Fruit fly (Drosophila melanogaster) whole organism, embryonic: ENCODE results near the gene CG11986.

Source experiments
- Antp ChIP-seq: fragments of 200-800 bp; sonication (Bioruptor generic); optimal IDR thresholded peaks from 3 replicates; lab custom pipeline; 2016; ENCODE audit warnings: missing biosample characterization, missing genetic modification characterization
- CG11085 ChIP-seq: fragments of 200-800 bp; sonication (Bioruptor generic); IDR thresholded peaks from 2 replicates; pipeline ENCODE4 v1.3.6; 2022; ENCODE audit warnings: missing biosample characterization, missing genetic modification characterization
- CG11695 ChIP-seq: fragments of 200-800 bp; sonication (Bioruptor generic); IDR thresholded peaks from 3 replicates; pipeline ENCODE4 v1.3.6; 2022; ENCODE audit warnings: missing biosample characterization, missing genetic modification characterization
- CG12104 ChIP-seq: fragments of 200-800 bp; sonication (Bioruptor generic); optimal IDR thresholded peaks from 3 replicates; lab custom pipeline; 2016; ENCODE audit warnings: missing biosample characterization, missing genetic modification characterization
- CG12391 ChIP-seq: fragments of 200-800 bp; sonication (Bioruptor generic); optimal IDR thresholded peaks from 3 replicates; lab custom pipeline; 2018; ENCODE audit warnings: missing biosample characterization, mild to moderate bottlenecking, missing genetic modification characterization, moderate library complexity
- CG12659 ChIP-seq: fragments of 200-800 bp; sonication (Bioruptor generic); optimal IDR thresholded peaks from 3 replicates; lab custom pipeline; 2017; ENCODE audit warnings: mild to moderate bottlenecking, missing biosample characterization, missing genetic modification reagents, missing genetic modification characterization
- CG14441 ChIP-seq: fragments of 200-800 bp; sonication (Bioruptor generic); IDR thresholded peaks from 2 replicates; pipeline ENCODE4 v1.3.6; 2022; ENCODE audit warnings: missing biosample characterization, missing genetic modification characterization
- CG15479 ChIP-seq: fragments of 200-800 bp; sonication (Bioruptor generic); optimal IDR thresholded peaks from 3 replicates; lab custom pipeline; 2019; ENCODE audit warnings: missing biosample characterization, mild to moderate bottlenecking, missing genetic modification characterization, moderate library complexity
- CG15514 ChIP-seq: fragments of 200-800 bp; sonication (Bioruptor generic); optimal IDR thresholded peaks from 3 replicates; lab custom pipeline; 2017; ENCODE audit warnings: missing biosample characterization, missing genetic modification characterization, mild to moderate bottlenecking, moderate library complexity, missing genetic modification reagents
- CG1602 ChIP-seq: fragments of 200-800 bp; sonication (Bioruptor generic); optimal IDR thresholded peaks from 3 replicates; lab custom pipeline; 2016; ENCODE audit warnings: missing biosample characterization, missing genetic modification characterization
- CG16813 ChIP-seq: fragments of 200-800 bp; sonication (Bioruptor generic); IDR thresholded peaks from 3 replicates; pipeline ENCODE4 v1.3.6; 2022; ENCODE audit warnings: missing biosample characterization, missing genetic modification characterization; ENCODE audit not compliant: partially characterized antibody
- CG1792 ChIP-seq: fragments of 200-800 bp; sonication (Bioruptor generic); optimal IDR thresholded peaks from 2 replicates; lab custom pipeline; 2016; ENCODE audit warnings: missing biosample characterization, missing genetic modification characterization
- CG18619 ChIP-seq: fragments of 200-800 bp; sonication (Bioruptor generic); optimal IDR thresholded peaks from 3 replicates; lab custom pipeline; 2017; ENCODE audit warnings: missing biosample characterization, mild to moderate bottlenecking, missing genetic modification characterization
- CG2116 ChIP-seq: fragments of 200-800 bp; sonication (Bioruptor generic); optimal IDR thresholded peaks from 3 replicates; lab custom pipeline; 2018; ENCODE audit warnings: missing biosample characterization, mild to moderate bottlenecking, missing genetic modification characterization
- CG32767 ChIP-seq: fragments of 200-800 bp; sonication (Bioruptor generic); IDR thresholded peaks from 2 replicates; pipeline ENCODE4 v1.3.6; 2022; ENCODE audit warnings: missing biosample characterization, missing genetic modification characterization
- CG34422 ChIP-seq: fragments of 200-800 bp; sonication (Bioruptor generic); IDR thresholded peaks from 3 replicates; pipeline ENCODE4 v1.3.6; 2022; ENCODE audit warnings: missing biosample characterization, missing genetic modification characterization
- CG5245 ChIP-seq: fragments of 200-800 bp; sonication (Bioruptor generic); optimal IDR thresholded peaks from 3 replicates; lab custom pipeline; 2016; ENCODE audit warnings: missing biosample characterization, missing genetic modification characterization
- CG6272 ChIP-seq: fragments of 200-800 bp; sonication (Bioruptor generic); IDR thresholded peaks from 2 replicates; pipeline ENCODE4 v1.3.6; 2022; ENCODE audit warnings: missing biosample characterization, missing genetic modification characterization
- CG7963 ChIP-seq: fragments of 200-800 bp; sonication (Bioruptor generic); IDR thresholded peaks from 3 replicates; pipeline ENCODE4 v1.3.6; 2022; ENCODE audit warnings: missing biosample characterization, missing genetic modification characterization; ENCODE audit not compliant: partially characterized antibody
- CG7987 ChIP-seq: fragments of 200-800 bp; sonication (Bioruptor generic); optimal IDR thresholded peaks from 2 replicates; lab custom pipeline; 2018; ENCODE audit warnings: missing biosample characterization, mild to moderate bottlenecking, missing genetic modification characterization, moderate library complexity
- CG8388 ChIP-seq: fragments of 200-800 bp; sonication (Bioruptor generic); optimal IDR thresholded peaks from 2 replicates; lab custom pipeline; 2019; ENCODE audit warnings: missing biosample characterization, mild to moderate bottlenecking, missing genetic modification characterization, moderate library complexity
- CG9215 ChIP-seq: fragments of 200-800 bp; sonication (Bioruptor generic); IDR thresholded peaks from 2 replicates; pipeline ENCODE4 v1.3.6; 2022; ENCODE audit warnings: missing biosample characterization, missing genetic modification characterization
- CG9876 ChIP-seq: fragments of 200-800 bp; sonication (Bioruptor generic); optimal IDR thresholded peaks from 2 replicates; lab custom pipeline; 2016; ENCODE audit warnings: missing biosample characterization, missing genetic modification characterization
- CG9932 ChIP-seq: fragments of 200-800 bp; sonication (Bioruptor generic); IDR thresholded peaks from 2 replicates; pipeline ENCODE4 v1.3.6; 2022; ENCODE audit warnings: missing biosample characterization, missing genetic modification characterization
- Chrac-16 ChIP-seq: fragments of 200-800 bp; sonication (Bioruptor generic); optimal IDR thresholded peaks from 3 replicates; lab custom pipeline; 2016; ENCODE audit warnings: missing biosample characterization, missing genetic modification characterization
- D ChIP-seq, 2 experiments: fragments of 200-800 bp in 1 of 2; fragments of >200 bp in 1 of 2; sonication (Bioruptor generic) in 1 of 2; optimal IDR thresholded peaks; 2 replicates in 1 of 2; 3 replicates in 1 of 2; lab custom pipeline; 2017; ENCODE audit warnings: mild to moderate bottlenecking in 1 of 2, missing biosample characterization in 1 of 2, missing genetic modification characterization in 1 of 2, missing genetic modification reagents in 1 of 2
- HHEX ChIP-seq: fragments of 200-800 bp; sonication (Bioruptor generic); optimal IDR thresholded peaks from 3 replicates; lab custom pipeline; 2017; ENCODE audit warnings: missing biosample characterization, mild to moderate bottlenecking, missing genetic modification characterization, missing genetic modification reagents
- HLH3B ChIP-seq: fragments of 200-800 bp; sonication (Bioruptor generic); IDR thresholded peaks from 2 replicates; pipeline ENCODE4 v1.3.6; 2022; ENCODE audit warnings: missing biosample characterization, missing genetic modification characterization
- HLH54F ChIP-seq: fragments of 200-800 bp; sonication (Bioruptor generic); optimal IDR thresholded peaks from 3 replicates; lab custom pipeline; 2016; ENCODE audit warnings: missing biosample characterization, missing genetic modification characterization
- Hmx ChIP-seq: fragments of 200-800 bp; sonication (Bioruptor generic); optimal IDR thresholded peaks from 2 replicates; lab custom pipeline; 2016; ENCODE audit warnings: missing biosample characterization, missing genetic modification characterization
- Mad ChIP-seq: fragments of 200-800 bp; sonication (Bioruptor generic); optimal IDR thresholded peaks from 2 replicates; lab custom pipeline; 2016; ENCODE audit warnings: missing biosample characterization, missing genetic modification characterization
- Med ChIP-seq: fragments of 200-800 bp; sonication (Bioruptor generic); peaks from one replicate; lab custom pipeline; 2016; ENCODE audit warnings: missing biosample characterization, missing genetic modification characterization, mild to moderate bottlenecking, inconsistent platforms, moderate library complexity
- NC2α ChIP-seq: fragments of 200-800 bp; sonication (Bioruptor generic); optimal IDR thresholded peaks from 2 replicates; lab custom pipeline; 2016; ENCODE audit warnings: missing biosample characterization, missing genetic modification characterization
- Xbp1 ChIP-seq: fragments of 200-800 bp; sonication (Bioruptor generic); optimal IDR thresholded peaks from 3 replicates; lab custom pipeline; 2016; ENCODE audit warnings: missing biosample characterization, mild to moderate bottlenecking, missing genetic modification characterization
- ap ChIP-seq: fragments of 200-800 bp; sonication (Bioruptor generic); IDR thresholded peaks from 2 replicates; pipeline ENCODE4 v1.3.6; 2022; ENCODE audit warnings: missing biosample characterization, missing genetic modification characterization
- bcd ChIP-seq: fragments of 200-800 bp; sonication (Bioruptor generic); optimal IDR thresholded peaks from 2 replicates; lab custom pipeline; 2017; ENCODE audit warnings: missing biosample characterization, mild to moderate bottlenecking, missing genetic modification characterization
- chm ChIP-seq: fragments of 200-800 bp; sonication (Bioruptor generic); IDR thresholded peaks from 2 replicates; pipeline ENCODE4 v1.3.6; 2022; ENCODE audit warnings: missing biosample characterization, missing genetic modification characterization
- chn ChIP-seq: fragments of 200-800 bp; sonication (Bioruptor generic); optimal IDR thresholded peaks from 2 replicates; lab custom pipeline; 2016; ENCODE audit warnings: missing biosample characterization, missing genetic modification characterization
- ci ChIP-seq: fragments of 200-800 bp; sonication (Bioruptor generic); IDR thresholded peaks from 3 replicates; pipeline ENCODE4 v1.3.6; 2022; ENCODE audit warnings: missing biosample characterization, missing genetic modification characterization
- dan ChIP-seq: fragments of 200-800 bp; sonication (Bioruptor generic); IDR thresholded peaks from 2 replicates; pipeline ENCODE4 v1.3.6; 2022; ENCODE audit warnings: missing biosample characterization, missing genetic modification characterization
- dpn ChIP-seq, 2 experiments: fragments of 200-800 bp; sonication (Bioruptor generic); optimal IDR thresholded peaks; 3 replicates each; lab custom pipeline; 2016; ENCODE audit warnings: missing biosample characterization in 2 of 2, missing genetic modification characterization in 2 of 2
- dysf ChIP-seq: fragments of 200-800 bp; sonication (Bioruptor generic); IDR thresholded peaks from 3 replicates; pipeline ENCODE4 v1.3.6; 2022; ENCODE audit warnings: missing biosample characterization, missing genetic modification characterization
- eve ChIP-seq, 2 experiments: fragments of >200 bp; optimal IDR thresholded peaks; 2 replicates each; lab custom pipeline; 2017; ENCODE audit warnings: missing biosample characterization in 2 of 2, missing genetic modification characterization in 2 of 2
- exex ChIP-seq: fragments of 200-800 bp; sonication (Bioruptor generic); optimal IDR thresholded peaks from 4 replicates; lab custom pipeline; 2018; ENCODE audit warnings: missing biosample characterization, mild to moderate bottlenecking, missing genetic modification characterization, moderate library complexity
- fd102C ChIP-seq: fragments of 200-800 bp; sonication (Bioruptor generic); optimal IDR thresholded peaks from 2 replicates; lab custom pipeline; 2018; ENCODE audit warnings: missing biosample characterization, mild to moderate bottlenecking, missing genetic modification characterization, moderate library complexity
- grn ChIP-seq: fragments of 200-800 bp; sonication (Bioruptor generic); optimal IDR thresholded peaks from 3 replicates; lab custom pipeline; 2017; ENCODE audit warnings: missing biosample characterization, missing genetic modification characterization
- gro ChIP-seq: fragments of 200-800 bp; sonication (Bioruptor generic); optimal IDR thresholded peaks from 2 replicates; lab custom pipeline; 2016; ENCODE audit warnings: missing biosample characterization, missing genetic modification characterization
- sisA ChIP-seq: fragments of 200-800 bp; sonication (Bioruptor generic); IDR thresholded peaks from 2 replicates; pipeline ENCODE4 v1.3.6; 2022; ENCODE audit warnings: missing biosample characterization, missing genetic modification characterization
- trh ChIP-seq: fragments of 200-800 bp; sonication (Bioruptor generic); optimal IDR thresholded peaks from 2 replicates; lab custom pipeline; 2016; ENCODE audit warnings: missing biosample characterization, missing genetic modification characterization
- ttk ChIP-seq: fragments of 200-800 bp; sonication (Bioruptor generic); IDR thresholded peaks from 2 replicates; pipeline ENCODE4 v2.1.2; 2022; ENCODE audit warnings: missing biosample characterization, missing genetic modification characterization
- zen2 ChIP-seq: fragments of 200-800 bp; sonication (Bioruptor generic); IDR thresholded peaks from 3 replicates; pipeline ENCODE4 v1.3.6; 2022; ENCODE audit warnings: missing biosample characterization, missing genetic modification characterization; ENCODE audit not compliant: partially characterized antibody

CG11986 gene

dm6 chr3R:9053850-9054441 lies 38.7 kb downstream of the CG11986 start (continued):
- no peak for TF ChIP-seq gro (GFP tag; lab: Kevin White, UChicago)
- TF ChIP-seq CG18619: peak; percentile 50
- peak; percentile 55 for TF ChIP-seq bcd (GFP tag; lab: Kevin White, UChicago)
- TF ChIP-seq sisA (GFP tag; lab: Robert Waterston, UW): no peak
- no peak for TF ChIP-seq CG6272
- no peak for TF ChIP-seq Hmx (GFP tag; lab: Kevin White, UChicago)
- no peak for TF ChIP-seq ci (GFP tag; lab: Robert Waterston, UW)
- no peak for TF ChIP-seq CG12104
- TF ChIP-seq CG1602 (GFP tag; lab: Kevin White, UChicago): peak; percentile 32
- TF ChIP-seq CG5245 (GFP tag; lab: Kevin White, UChicago): no peak
- TF ChIP-seq ttk: no peak
- TF ChIP-seq exex (tag; lab: Kevin White, UChicago): peak; percentile 51
- TF ChIP-seq eve (GFP tag; optimal IDR thresholded peaks at IDR 0.05; lab: Kevin White, UChicago): peak in 1 of 2 experiments; percentile 4
- no peak for TF ChIP-seq dan (GFP tag; lab: Robert Waterston, UW)
- peak; percentile 44 for TF ChIP-seq Chrac-16 (GFP tag; lab: Kevin White, UChicago)
- TF ChIP-seq ap (GFP tag; lab: Robert Waterston, UW): no peak
- no peak for TF ChIP-seq CG16813 (GFP tag; lab: Robert Waterston, UW)
- no peak for TF ChIP-seq CG7963 (GFP tag; lab: Robert Waterston, UW)
- TF ChIP-seq Antp (GFP tag; lab: Kevin White, UChicago): peak; percentile 46
- peak; percentile 31 for TF ChIP-seq CG12391 (tag; lab: Kevin White, UChicago)
- TF ChIP-seq CG9876 (GFP tag; lab: Kevin White, UChicago): no peak
- no peak for TF ChIP-seq CG32767
- no peak for TF ChIP-seq HHEX (GFP tag; lab: Kevin White, UChicago)
- peak in 1 of 2 experiments; percentile 31 for TF ChIP-seq dpn (GFP tag; optimal IDR thresholded peaks at IDR 0.05; lab: Kevin White, UChicago)
- no peak for TF ChIP-seq CG15479
- no peak for TF ChIP-seq trh (GFP tag; lab: Kevin White, UChicago)
- TF ChIP-seq grn (GFP tag; lab: Kevin White, UChicago): no peak
- no peak for TF ChIP-seq CG34422
- TF ChIP-seq CG15514: no peak
- TF ChIP-seq CG1792 (GFP tag; lab: Kevin White, UChicago): peak; percentile 1
- no peak for TF ChIP-seq CG2116 (GFP tag; lab: Kevin White, UChicago)
- peak; percentile 50 for TF ChIP-seq CG12659
- TF ChIP-seq zen2: no peak
- no peak for TF ChIP-seq CG11695 (GFP tag; lab: Robert Waterston, UW)
- no peak for TF ChIP-seq HLH3B
- peak; percentile 43 for TF ChIP-seq HLH54F (GFP tag; lab: Kevin White, UChicago)
- TF ChIP-seq Mad (GFP tag; lab: Kevin White, UChicago): no peak
- TF ChIP-seq chn: no peak
- TF ChIP-seq CG11085 (GFP tag; lab: Robert Waterston, UW): no peak
- peak; percentile 24 for TF ChIP-seq CG8388 (GFP tag; lab: Kevin White, UChicago)
- TF ChIP-seq CG14441 (GFP tag; lab: Robert Waterston, UW): no peak
- no peak for TF ChIP-seq CG7987
- TF ChIP-seq dysf (GFP tag; lab: Robert Waterston, UW): no peak
- TF ChIP-seq fd102C: no peak
- peak; percentile 43 for TF ChIP-seq NC2α
- no peak for TF ChIP-seq CG9215 (GFP tag; lab: Robert Waterston, UW)
- no peak for TF ChIP-seq CG9932 (GFP tag; lab: Robert Waterston, UW)
- TF ChIP-seq Xbp1 (GFP tag; lab: Kevin White, UChicago): peak; percentile 28
- TF ChIP-seq D (optimal IDR thresholded peaks at IDR 0.05; lab: Kevin White, UChicago): peak; percentile 36
- peak; percentile 10 for TF ChIP-seq D (GFP tag; optimal IDR thresholded peaks at IDR 0.05; lab: Kevin White, UChicago)
- no peak for TF ChIP-seq chm (GFP tag; lab: Robert Waterston, UW)
- TF ChIP-seq Med (GFP tag; lab: Kevin White, UChicago): peak; percentile 78
